Worm (Caenorhabditis elegans): Measurements from ENCODE around the gene F11C1.4.

Gene F11C1.4

DNA sequence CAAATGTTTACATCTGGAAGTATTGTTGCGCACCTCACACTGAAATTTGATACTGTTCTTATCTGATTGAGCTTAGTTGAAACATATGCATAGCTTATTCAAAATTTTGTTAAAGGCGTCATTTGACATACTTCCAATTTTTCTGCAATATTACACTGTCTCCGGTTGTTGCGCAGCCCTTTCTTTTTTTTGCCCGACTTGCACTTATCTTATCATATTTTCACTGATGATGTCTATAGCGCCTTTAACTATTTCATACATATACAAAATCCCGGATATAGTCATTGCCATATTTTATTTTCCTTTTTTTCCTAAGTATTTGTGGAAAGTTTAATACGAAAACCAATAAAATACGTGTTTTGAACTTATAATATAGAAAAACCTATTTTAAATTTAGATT lies 29.9 kb downstream of the F11C1.4 start:
- TF ChIP-seq blmp-1 (tag; optimal IDR thresholded peaks at IDR 0.05) = peak; percentile 59
- peak; percentile 4; the same call in 1 of the 2 replicates for TF ChIP-seq grh-1 (GFP tag; IDR thresholded peaks at IDR 0.05)
- TF ChIP-seq elt-3 (tag; optimal IDR thresholded peaks at IDR 0.05) = peak in 1 of 6 experiments; percentile 41
- no peak for TF ChIP-seq efl-3 (GFP tag; optimal IDR thresholded peaks at IDR 0.05)

ce11 chrX:13007857-13008813 lies 31.3 kb downstream of the F11C1.4 start, which contains the start of gene nhr-25:
Gene nhr-25 (plus strand): TSS chrX:13008493.
- no peak for TF ChIP-seq hpl-2 (GFP tag; optimal IDR thresholded peaks at IDR 0.05)
- TF ChIP-seq hlh-17 (GFP tag; optimal IDR thresholded peaks at IDR 0.05; ENCODE audit: borderline replicate concordance) = no peak
- TF ChIP-seq mef-2 (tag; optimal IDR thresholded peaks at IDR 0.05) = no peak
- TF ChIP-seq lir-3 (tag; optimal IDR thresholded peaks at IDR 0.05; ENCODE audit: poor library complexity) = no peak
- TF ChIP-seq fkh-10 (GFP tag; optimal IDR thresholded peaks at IDR 0.05) = no peak
- no peak for TF ChIP-seq unc-98 (GFP tag; IDR thresholded peaks at IDR 0.05)
- no peak for TF ChIP-seq fos-1 (tag; optimal IDR thresholded peaks at IDR 0.05)
- no peak for TF ChIP-seq ztf-11 (tag; optimal IDR thresholded peaks at IDR 0.05)
- no peak for TF ChIP-seq lin-35 (GFP tag; optimal IDR thresholded peaks at IDR 0.05)
- TF ChIP-seq tlp-1 (tag; optimal IDR thresholded peaks at IDR 0.05) = no peak
- no peak for TF ChIP-seq unc-130 (tag; optimal IDR thresholded peaks at IDR 0.05)
- TF ChIP-seq snpc-4 (tag; optimal IDR thresholded peaks at IDR 0.05) = no peak
- no peak for TF ChIP-seq lin-13 (GFP tag; optimal IDR thresholded peaks at IDR 0.05)
- TF ChIP-seq elt-3 (tag; optimal IDR thresholded peaks at IDR 0.05) = peak in 3 of 6 experiments; percentile 20 to 42 (median 22)
- TF ChIP-seq mdl-1 (tag; optimal IDR thresholded peaks at IDR 0.05) = peak in 1 of 2 experiments; percentile 18
- no peak for TF ChIP-seq mep-1 (tag; optimal IDR thresholded peaks at IDR 0.05)
- no peak for TF ChIP-seq fkh-8 (tag; optimal IDR thresholded peaks at IDR 0.05)
- peak; percentile 21 for TF ChIP-seq pag-3 (tag; optimal IDR thresholded peaks at IDR 0.05; ENCODE audit: borderline replicate concordance, insufficient read depth)
- no peak for TF ChIP-seq efl-3 (GFP tag; optimal IDR thresholded peaks at IDR 0.05)
- TF ChIP-seq swsn-7 (tag; optimal IDR thresholded peaks at IDR 0.05) = peak; percentile 15
- TF ChIP-seq nhr-84 (tag; optimal IDR thresholded peaks at IDR 0.05) = no peak
- peak; percentile 22; the same call in 1 of the 2 replicates for TF ChIP-seq nhr-19 (GFP tag; conservative IDR thresholded peaks at IDR 0.05)
- no peak for TF ChIP-seq egl-27 (tag; optimal IDR thresholded peaks at IDR 0.05)
- TF ChIP-seq lin-15B (tag; optimal IDR thresholded peaks at IDR 0.05) = no peak
- no peak for TF ChIP-seq ceh-8 (GFP tag; optimal IDR thresholded peaks at IDR 0.05)
- no peak for TF ChIP-seq efl-1 (optimal IDR thresholded peaks at IDR 0.05)
- TF ChIP-seq efl-1 (GFP tag; optimal IDR thresholded peaks at IDR 0.05 in 1 of 2) = peak in 1 of 2 experiments; percentile 51
- no peak for TF ChIP-seq vab-15 (tag; optimal IDR thresholded peaks at IDR 0.05)
- TF ChIP-seq fkh-4 (tag; optimal IDR thresholded peaks at IDR 0.05; ENCODE audit: borderline replicate concordance) = no peak
- TF ChIP-seq sox-4 (tag; optimal IDR thresholded peaks at IDR 0.05) = no peak
- no peak for TF ChIP-seq zip-4 (GFP tag; optimal IDR thresholded peaks at IDR 0.05)
- peak; percentile 17 for TF ChIP-seq irx-1 (tag; optimal IDR thresholded peaks at IDR 0.05)
- peak; percentile 19 for TF ChIP-seq tbx-2 (tag; optimal IDR thresholded peaks at IDR 0.05)
- TF ChIP-seq ceh-88 (GFP tag; IDR thresholded peaks at IDR 0.05) = no peak
- no peak for TF ChIP-seq ama-1 (optimal IDR thresholded peaks at IDR 0.05)
- TF ChIP-seq nhr-28 (tag; optimal IDR thresholded peaks at IDR 0.05) = no peak
- peak in 1 of 2 experiments; percentile 13 for TF ChIP-seq lsy-2 (tag; optimal IDR thresholded peaks at IDR 0.05)
- no peak for TF ChIP-seq sup-37 (GFP tag; optimal IDR thresholded peaks at IDR 0.05)
- no peak for TF ChIP-seq zag-1 (tag; optimal IDR thresholded peaks at IDR 0.05)
- no peak for TF ChIP-seq ztf-4 (tag; optimal IDR thresholded peaks at IDR 0.05)
- peak; percentile 68 for TF ChIP-seq grh-1 (GFP tag; IDR thresholded peaks at IDR 0.05)
- no peak for TF ChIP-seq nhr-77 (tag; optimal IDR thresholded peaks at IDR 0.05)
- TF ChIP-seq unc-86 (tag; optimal IDR thresholded peaks at IDR 0.05) = no peak
- TF ChIP-seq nhr-12 (tag; optimal IDR thresholded peaks at IDR 0.05) = no peak
- no peak for TF ChIP-seq isw-1 (GFP tag; IDR thresholded peaks at IDR 0.05)
- no peak for TF ChIP-seq ces-1 (GFP tag; optimal IDR thresholded peaks at IDR 0.05)
- TF ChIP-seq ceh-82 (tag; optimal IDR thresholded peaks at IDR 0.05) = no peak
